Fruit fly (Drosophila melanogaster) whole organism, embryonic: Measurements from ENCODE around the gene Nepl7.

Experiments used
- B-H1 ChIP-seq: fragments of 200-800 bp; sonication (Bioruptor generic); IDR thresholded peaks from 3 replicates; pipeline ENCODE4 v1.3.6; 2022; ENCODE audit warnings: missing biosample characterization, missing genetic modification characterization
- CG10979 ChIP-seq: fragments of 200-800 bp; sonication (Bioruptor generic); optimal IDR thresholded peaks from 2 replicates; lab custom pipeline; 2018; ENCODE audit warnings: missing biosample characterization, mild to moderate bottlenecking, missing genetic modification characterization, moderate library complexity
- CG11085 ChIP-seq: fragments of 200-800 bp; sonication (Bioruptor generic); IDR thresholded peaks from 2 replicates; pipeline ENCODE4 v1.3.6; 2022; ENCODE audit warnings: missing biosample characterization, missing genetic modification characterization
- CG11696 ChIP-seq: fragments of 200-800 bp; sonication (Bioruptor generic); IDR thresholded peaks from 2 replicates; pipeline ENCODE4 v1.3.6; 2022; ENCODE audit warnings: missing biosample characterization, missing genetic modification characterization
- CG12104 ChIP-seq: fragments of 200-800 bp; sonication (Bioruptor generic); optimal IDR thresholded peaks from 3 replicates; lab custom pipeline; 2016; ENCODE audit warnings: missing biosample characterization, missing genetic modification characterization
- CG12155 ChIP-seq: fragments of 200-800 bp; sonication (Bioruptor generic); optimal IDR thresholded peaks from 3 replicates; lab custom pipeline; 2016; ENCODE audit warnings: missing biosample characterization, missing genetic modification characterization
- CG13424 ChIP-seq: fragments of 200-800 bp; sonication (Bioruptor generic); optimal IDR thresholded peaks from 2 replicates; lab custom pipeline; 2019; ENCODE audit warnings: missing biosample characterization, mild to moderate bottlenecking, missing genetic modification characterization, moderate library complexity
- CG1603 ChIP-seq: fragments of 200-800 bp; sonication (Bioruptor generic); optimal IDR thresholded peaks from 2 replicates; lab custom pipeline; 2019; ENCODE audit warnings: missing biosample characterization, mild to moderate bottlenecking, missing genetic modification characterization, moderate library complexity
- CG16863 ChIP-seq: fragments of 200-800 bp; sonication (Bioruptor generic); optimal IDR thresholded peaks from 3 replicates; lab custom pipeline; 2016; ENCODE audit warnings: missing biosample characterization, missing genetic modification characterization
- CG17385 ChIP-seq: fragments of 200-800 bp; sonication (Bioruptor generic); optimal IDR thresholded peaks from 3 replicates; lab custom pipeline; 2018; ENCODE audit warnings: missing biosample characterization, mild to moderate bottlenecking, missing genetic modification characterization
- CG17612 ChIP-seq: fragments of 200-800 bp; sonication (Bioruptor generic); IDR thresholded peaks from 2 replicates; pipeline ENCODE4 v1.3.6; 2022; ENCODE audit warnings: missing biosample characterization, missing genetic modification characterization
- CG2202 ChIP-seq: fragments of 200-800 bp; sonication (Bioruptor generic); optimal IDR thresholded peaks from 2 replicates; lab custom pipeline; 2018; ENCODE audit warnings: missing biosample characterization, mild to moderate bottlenecking, missing genetic modification characterization
- CG31365 ChIP-seq: fragments of 200-800 bp; sonication (Bioruptor generic); optimal IDR thresholded peaks from 2 replicates; lab custom pipeline; 2018; ENCODE audit warnings: missing biosample characterization, mild to moderate bottlenecking, missing genetic modification characterization
- CG32772 ChIP-seq: fragments of 200-800 bp; sonication (Bioruptor generic); IDR thresholded peaks from 2 replicates; pipeline ENCODE4 v1.3.6; 2022; ENCODE audit warnings: missing biosample characterization, missing genetic modification characterization
- CG3726 ChIP-seq: fragments of 200-800 bp; sonication (Bioruptor generic); IDR thresholded peaks from 3 replicates; pipeline ENCODE4, ENCODE4 v1.3.6; 2022; ENCODE audit warnings: missing biosample characterization, missing genetic modification characterization
- CG3847 ChIP-seq: fragments of 200-800 bp; sonication (Bioruptor generic); IDR thresholded peaks from 2 replicates; pipeline ENCODE4 v1.3.6; 2022; ENCODE audit warnings: missing biosample characterization, missing genetic modification characterization
- CG4360 ChIP-seq: fragments of 200-800 bp; sonication (Bioruptor generic); IDR thresholded peaks from 2 replicates; pipeline ENCODE4 v1.3.6; 2022; ENCODE audit warnings: missing biosample characterization, missing genetic modification characterization
- CG4854 ChIP-seq: fragments of 200-800 bp; sonication (Bioruptor generic); optimal IDR thresholded peaks from 2 replicates; lab custom pipeline; 2016; ENCODE audit warnings: missing biosample characterization, missing genetic modification characterization, inconsistent platforms
- CG6791 ChIP-seq: fragments of 200-800 bp; sonication (Bioruptor generic); IDR thresholded peaks from 3 replicates; pipeline ENCODE4 v1.3.6; 2022; ENCODE audit warnings: missing biosample characterization, missing genetic modification characterization; ENCODE audit not compliant: partially characterized antibody
- CG7928 ChIP-seq: fragments of 200-800 bp; sonication (Bioruptor generic); optimal IDR thresholded peaks from 2 replicates; lab custom pipeline; 2017; ENCODE audit warnings: missing biosample characterization, mild to moderate bottlenecking, missing genetic modification characterization
- CG8478 ChIP-seq: fragments of >200 bp; optimal IDR thresholded peaks from 2 replicates; lab custom pipeline; 2018
- Chrac-16 ChIP-seq: fragments of 200-800 bp; sonication (Bioruptor generic); optimal IDR thresholded peaks from 3 replicates; lab custom pipeline; 2016; ENCODE audit warnings: missing biosample characterization, missing genetic modification characterization
- CrebB ChIP-seq: fragments of 200-800 bp; sonication (Bioruptor generic); optimal IDR thresholded peaks from 3 replicates; lab custom pipeline; 2018; ENCODE audit warnings: missing biosample characterization, mild to moderate bottlenecking, missing genetic modification characterization
- D19B ChIP-seq: fragments of 200-800 bp; sonication (Bioruptor generic); optimal IDR thresholded peaks from 2 replicates; lab custom pipeline; 2017; ENCODE audit warnings: missing biosample characterization, mild to moderate bottlenecking, missing genetic modification characterization
- Eip74EF ChIP-seq, 2 experiments: fragments of 200-800 bp in 1 of 2; fragments of >200 bp in 1 of 2; sonication (Bioruptor generic) in 1 of 2; optimal IDR thresholded peaks; 2 replicates each; lab custom pipeline; 2017 to 2019; ENCODE audit warnings: missing biosample characterization in 2 of 2, missing genetic modification characterization in 2 of 2, mild to moderate bottlenecking in 1 of 2, moderate library complexity in 1 of 2
- Fer1 ChIP-seq: fragments of 200-800 bp; sonication (Bioruptor generic); optimal IDR thresholded peaks from 2 replicates; lab custom pipeline; 2017; ENCODE audit warnings: missing biosample characterization, mild to moderate bottlenecking, missing genetic modification characterization
- HLH4C ChIP-seq: fragments of 200-800 bp; sonication (Bioruptor generic); IDR thresholded peaks from 3 replicates; pipeline ENCODE4 v1.3.6; 2022; ENCODE audit warnings: missing biosample characterization, missing genetic modification characterization; ENCODE audit not compliant: partially characterized antibody
- Hr3 ChIP-seq: fragments of 200-800 bp; sonication (Bioruptor generic); optimal IDR thresholded peaks from 3 replicates; lab custom pipeline; 2016; ENCODE audit warnings: missing biosample characterization, missing genetic modification characterization
- Mes4 ChIP-seq: fragments of 200-800 bp; sonication (Bioruptor generic); optimal IDR thresholded peaks from 2 replicates; lab custom pipeline; 2016; ENCODE audit warnings: missing biosample characterization, missing genetic modification characterization
- Mrtf ChIP-seq: fragments of 200-800 bp; sonication (Bioruptor generic); IDR thresholded peaks from 3 replicates; pipeline ENCODE4 v1.3.6; 2022; ENCODE audit warnings: missing biosample characterization, missing genetic modification characterization
- NC2α ChIP-seq: fragments of 200-800 bp; sonication (Bioruptor generic); optimal IDR thresholded peaks from 2 replicates; lab custom pipeline; 2016; ENCODE audit warnings: missing biosample characterization, missing genetic modification characterization
- NFAT ChIP-seq: fragments of 200-800 bp; sonication (Bioruptor generic); IDR thresholded peaks from 2 replicates; pipeline ENCODE4 v1.3.6; 2022; ENCODE audit warnings: missing biosample characterization, missing genetic modification characterization
- TFAM ChIP-seq: fragments of 200-800 bp; sonication (Bioruptor generic); optimal IDR thresholded peaks from 2 replicates; lab custom pipeline; 2017; ENCODE audit warnings: missing biosample characterization, missing genetic modification characterization, inconsistent platforms
- Taf1 ChIP-seq: fragments of 200-800 bp; sonication (Bioruptor generic); IDR thresholded peaks from 2 replicates; pipeline ENCODE4 v1.3.6; 2022; ENCODE audit warnings: missing biosample characterization, missing genetic modification characterization
- ap ChIP-seq: fragments of 200-800 bp; sonication (Bioruptor generic); IDR thresholded peaks from 2 replicates; pipeline ENCODE4 v1.3.6; 2022; ENCODE audit warnings: missing biosample characterization, missing genetic modification characterization
- ara ChIP-seq: fragments of 200-800 bp; sonication (Bioruptor generic); IDR thresholded peaks from 2 replicates; pipeline ENCODE4 v1.3.6; 2022; ENCODE audit warnings: missing biosample characterization, missing genetic modification characterization
- ash1 ChIP-seq: fragments of 200-800 bp; sonication (Bioruptor generic); optimal IDR thresholded peaks from 2 replicates; lab custom pipeline; 2018; ENCODE audit warnings: missing biosample characterization, mild to moderate bottlenecking, missing genetic modification characterization
- bowl ChIP-seq: fragments of 200-800 bp; sonication (Bioruptor generic); IDR thresholded peaks from 2 replicates; pipeline ENCODE4 v1.3.6; 2022; ENCODE audit warnings: missing biosample characterization, missing genetic modification characterization
- da ChIP-seq: fragments of 200-800 bp; sonication (Bioruptor generic); optimal IDR thresholded peaks from 2 replicates; lab custom pipeline; 2016; ENCODE audit warnings: missing biosample characterization, missing genetic modification characterization
- dmrt11E ChIP-seq: fragments of 200-800 bp; sonication (Bioruptor generic); optimal IDR thresholded peaks from 3 replicates; lab custom pipeline; 2018; ENCODE audit warnings: missing biosample characterization, mild to moderate bottlenecking, missing genetic modification characterization, moderate library complexity
- eyg ChIP-seq: fragments of 200-800 bp; sonication (Bioruptor generic); optimal IDR thresholded peaks from 3 replicates; lab custom pipeline; 2016; ENCODE audit warnings: missing biosample characterization, missing genetic modification characterization
- fd102C ChIP-seq: fragments of 200-800 bp; sonication (Bioruptor generic); optimal IDR thresholded peaks from 2 replicates; lab custom pipeline; 2018; ENCODE audit warnings: missing biosample characterization, mild to moderate bottlenecking, missing genetic modification characterization, moderate library complexity
- hth ChIP-seq: fragments of >200 bp; optimal IDR thresholded peaks from 2 replicates; lab custom pipeline; 2017; ENCODE audit warnings: inconsistent platforms
- inv ChIP-seq: fragments of 200-800 bp; sonication (Bioruptor generic); IDR thresholded peaks from 2 replicates; pipeline ENCODE4 v1.3.6; 2022; ENCODE audit warnings: missing biosample characterization, missing genetic modification characterization; ENCODE audit not compliant: partially characterized antibody
- lola ChIP-seq, 3 experiments: fragments of >200 bp in 2 of 3; fragments of 200-800 bp in 1 of 3; sonication (Bioruptor generic) in 1 of 3; optimal IDR thresholded peaks; 2 replicates each; lab custom pipeline; 2017 to 2019; ENCODE audit warnings: missing biosample characterization in 3 of 3, missing genetic modification characterization in 3 of 3, mild to moderate bottlenecking in 1 of 3, moderate library complexity in 1 of 3
- nmo ChIP-seq: fragments of 200-800 bp; sonication (Bioruptor generic); optimal IDR thresholded peaks from 2 replicates; lab custom pipeline; 2018; ENCODE audit warnings: missing biosample characterization, mild to moderate bottlenecking, missing genetic modification characterization, moderate library complexity
- ro ChIP-seq: fragments of 200-800 bp; sonication (Bioruptor generic); IDR thresholded peaks from 2 replicates; pipeline ENCODE4 v1.3.6; 2022; ENCODE audit warnings: missing biosample characterization, missing genetic modification characterization
- sna ChIP-seq: fragments of 200-800 bp; sonication (Bioruptor generic); IDR thresholded peaks from 2 replicates; pipeline ENCODE4 v1.3.6; 2022; ENCODE audit warnings: missing biosample characterization, missing genetic modification characterization; ENCODE audit not compliant: partially characterized antibody
- sr ChIP-seq: fragments of 200-800 bp; sonication (Bioruptor generic); IDR thresholded peaks from 3 replicates; pipeline ENCODE4 v1.3.6; 2022; ENCODE audit warnings: missing biosample characterization, missing genetic modification characterization
- stc ChIP-seq: fragments of 200-800 bp; sonication (Bioruptor generic); IDR thresholded peaks from 2 replicates; pipeline ENCODE4 v1.3.6; 2022; ENCODE audit warnings: missing biosample characterization, missing genetic modification characterization
- stwl ChIP-seq: fragments of 200-800 bp; sonication (Bioruptor generic); optimal IDR thresholded peaks from 3 replicates; lab custom pipeline; 2018; ENCODE audit warnings: missing biosample characterization, mild to moderate bottlenecking, missing genetic modification characterization, moderate library complexity
- vfl ChIP-seq: fragments of 200-800 bp; sonication (Bioruptor generic); optimal IDR thresholded peaks from 2 replicates; lab custom pipeline; 2016; ENCODE audit warnings: missing biosample characterization, missing genetic modification characterization
- vnd ChIP-seq: fragments of 200-800 bp; sonication (Bioruptor generic); IDR thresholded peaks from 3 replicates; pipeline ENCODE4 v1.3.6; 2022; ENCODE audit warnings: missing biosample characterization, missing genetic modification characterization; ENCODE audit not compliant: partially characterized antibody

Nepl7 gene

DNA sequence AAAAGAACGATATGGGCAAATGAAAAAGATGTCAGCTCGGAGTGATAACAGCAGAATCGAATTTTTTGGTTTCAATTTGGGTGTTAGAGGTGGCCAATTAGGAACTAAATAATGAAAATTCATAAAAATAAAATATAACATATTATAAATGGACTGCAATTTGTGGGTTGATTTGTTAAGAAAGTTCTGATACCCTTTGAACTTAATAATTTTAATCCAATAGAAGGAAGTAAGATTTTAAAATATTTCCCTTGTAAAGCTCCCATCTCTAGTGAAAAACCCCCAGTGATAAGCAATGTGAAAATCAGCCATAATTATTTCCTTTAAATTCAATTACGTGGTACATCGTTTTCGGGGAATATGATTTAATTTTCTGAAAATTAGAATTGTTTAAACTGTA lies 25.2 kb downstream of the Nepl7 start (continued):
- no peak for TF ChIP-seq CG7928
- peak; percentile 16 for TF ChIP-seq dmrt11E (tag; lab: Kevin White, UChicago)
- no peak for TF ChIP-seq CG12104
- no peak for TF ChIP-seq ara (GFP tag; lab: Robert Waterston, UW)
- TF ChIP-seq CG11085 (GFP tag; lab: Robert Waterston, UW): no peak
- TF ChIP-seq Hr3 (GFP tag; lab: Kevin White, UChicago): no peak
- TF ChIP-seq CG17612: no peak
- no peak for TF ChIP-seq vfl (GFP tag; lab: Kevin White, UChicago)
- TF ChIP-seq CG3726 (GFP tag; lab: Robert Waterston, UW): no peak
- no peak for TF ChIP-seq hth
- no peak for TF ChIP-seq vnd (GFP tag; lab: Robert Waterston, UW)
- no peak for TF ChIP-seq Chrac-16 (GFP tag; lab: Kevin White, UChicago)
- no peak for TF ChIP-seq inv (GFP tag; lab: Robert Waterston, UW)
- TF ChIP-seq CG11696 (GFP tag; lab: Robert Waterston, UW): no peak
- TF ChIP-seq CG4360 (GFP tag; lab: Robert Waterston, UW): no peak
- TF ChIP-seq da: no peak
- TF ChIP-seq CG2202 (tag; lab: Kevin White, UChicago): no peak
- TF ChIP-seq fd102C (GFP tag; lab: Kevin White, UChicago): no peak
- TF ChIP-seq Mrtf: no peak
- TF ChIP-seq Eip74EF (GFP tag; optimal IDR thresholded peaks at IDR 0.05; lab: Kevin White, UChicago): no peak
- TF ChIP-seq B-H1: no peak
- TF ChIP-seq CrebB (tag; lab: Kevin White, UChicago): no peak
- peak; percentile 50; the same call in 1 of the 2 replicates for TF ChIP-seq stc (GFP tag; lab: Robert Waterston, UW)
- TF ChIP-seq CG17385 (GFP tag; lab: Kevin White, UChicago): peak; percentile 51
- no peak for TF ChIP-seq stwl
- no peak for TF ChIP-seq CG12155 (GFP tag; lab: Kevin White, UChicago)
- peak in 1 of 3 experiments; percentile 1 for TF ChIP-seq lola (GFP tag; optimal IDR thresholded peaks at IDR 0.05; lab: Kevin White, UChicago)
- TF ChIP-seq CG1603 (tag; lab: Kevin White, UChicago): no peak
- no peak for TF ChIP-seq D19B (GFP tag; lab: Kevin White, UChicago)
- no peak for TF ChIP-seq eyg (GFP tag; lab: Kevin White, UChicago)
- TF ChIP-seq CG13424 (tag; lab: Kevin White, UChicago): peak; percentile 45
- TF ChIP-seq CG10979 (tag; lab: Kevin White, UChicago): no peak
- no peak for TF ChIP-seq Mes4
- TF ChIP-seq sr (GFP tag; lab: Robert Waterston, UW): no peak
- no peak for TF ChIP-seq HLH4C (GFP tag; lab: Robert Waterston, UW)
- TF ChIP-seq Taf1 (GFP tag; lab: Robert Waterston, UW): no peak
- no peak for TF ChIP-seq CG32772 (GFP tag; lab: Robert Waterston, UW)
- no peak for TF ChIP-seq ro (GFP tag; lab: Robert Waterston, UW)
- no peak for TF ChIP-seq NFAT (GFP tag; lab: Robert Waterston, UW)
- no peak for TF ChIP-seq CG31365 (tag; lab: Kevin White, UChicago)
- no peak for TF ChIP-seq CG6791 (GFP tag; lab: Robert Waterston, UW)
- TF ChIP-seq NC2α (GFP tag; lab: Kevin White, UChicago): no peak
- TF ChIP-seq CG3847 (GFP tag; lab: Robert Waterston, UW): no peak
- TF ChIP-seq CG8478 (lab: Kevin White, UChicago): no peak
- TF ChIP-seq Fer1: no peak
- TF ChIP-seq ash1 (GFP tag; lab: Kevin White, UChicago): no peak
- no peak for TF ChIP-seq sna (GFP tag; lab: Robert Waterston, UW)
- no peak for TF ChIP-seq TFAM (GFP tag; lab: Kevin White, UChicago)
- TF ChIP-seq CG16863 (GFP tag; lab: Kevin White, UChicago): no peak
- no peak for TF ChIP-seq CG4854
- peak; percentile 22 for TF ChIP-seq nmo
- no peak for TF ChIP-seq ap
- no peak for TF ChIP-seq bowl (GFP tag; lab: Robert Waterston, UW)
